Fruit fly (Drosophila melanogaster): ENCODE results near the gene Exo84.

Gene Exo84

dm6 chr3R:26012801-26013663 lies 39.0 kb downstream of the Exo84 start (continued):
- no peak for TF ChIP-seq CG7372 (GFP tag; IDR thresholded peaks at IDR 0.05)
- TF ChIP-seq Doc3 (GFP tag; IDR thresholded peaks at IDR 0.05; ENCODE audit: partially characterized antibody) = no peak
- no peak for TF ChIP-seq CG5953 (GFP tag; IDR thresholded peaks at IDR 0.05)
- no peak for TF ChIP-seq en (GFP tag; optimal IDR thresholded peaks at IDR 0.05)
- TF ChIP-seq slp2 (GFP tag; optimal IDR thresholded peaks at IDR 0.05) = no peak
- TF ChIP-seq MTF-1 (GFP tag; optimal IDR thresholded peaks at IDR 0.05; ENCODE audit: borderline replicate concordance) = no peak
- no peak for TF ChIP-seq zen2 (GFP tag; IDR thresholded peaks at IDR 0.05; ENCODE audit: partially characterized antibody)
- no peak for TF ChIP-seq Hmx (GFP tag; optimal IDR thresholded peaks at IDR 0.05)
- no peak for TF ChIP-seq org-1 (GFP tag; optimal IDR thresholded peaks at IDR 0.05)
- no peak for TF ChIP-seq HmgD (GFP tag; optimal IDR thresholded peaks at IDR 0.05)
- no peak for TF ChIP-seq CG9215 (GFP tag; IDR thresholded peaks at IDR 0.05)
- 0 out of 3 replicates have a peak, but pooled peaks have one; percentile 16 for TF ChIP-seq otp (GFP tag; IDR thresholded peaks at IDR 0.05)
- peak; percentile 52 for TF ChIP-seq CoRest (tag; optimal IDR thresholded peaks at IDR 0.05)
- TF ChIP-seq Antp (GFP tag; optimal IDR thresholded peaks at IDR 0.05) = no peak
- TF ChIP-seq Hand (GFP tag; optimal IDR thresholded peaks at IDR 0.05) = no peak
- no peak for TF ChIP-seq ftz-f1 (GFP tag; optimal IDR thresholded peaks at IDR 0.05)
- TF ChIP-seq mam (GFP tag; optimal IDR thresholded peaks at IDR 0.05) = no peak
- TF ChIP-seq eve (GFP tag; optimal IDR thresholded peaks at IDR 0.05) = no peak
- no peak for TF ChIP-seq z (GFP tag; IDR thresholded peaks at IDR 0.05)
- TF ChIP-seq CrebB (tag; optimal IDR thresholded peaks at IDR 0.05) = no peak
- TF ChIP-seq psq (GFP tag; optimal IDR thresholded peaks at IDR 0.05) = no peak
- TF ChIP-seq sima (GFP tag; optimal IDR thresholded peaks at IDR 0.05) = no peak
- no peak for TF ChIP-seq ems (GFP tag; optimal IDR thresholded peaks at IDR 0.05)
- TF ChIP-seq CG14441 (GFP tag; IDR thresholded peaks at IDR 0.05) = no peak
- TF ChIP-seq D19A (tag; optimal IDR thresholded peaks at IDR 0.05) = peak; percentile 99
- no peak for TF ChIP-seq pb (GFP tag; optimal IDR thresholded peaks at IDR 0.05)
- peak; percentile 73 for TF ChIP-seq sens (GFP tag)
- TF ChIP-seq Mrtf (GFP tag; IDR thresholded peaks at IDR 0.05) = no peak
- no peak for TF ChIP-seq CG11695 (GFP tag; IDR thresholded peaks at IDR 0.05)
- no peak for TF ChIP-seq so (GFP tag; IDR thresholded peaks at IDR 0.05)
- peak; percentile 5 for TF ChIP-seq Ets65A (GFP tag)
- no peak for TF ChIP-seq sug (tag; optimal IDR thresholded peaks at IDR 0.05)
- no peak for TF ChIP-seq CG8290 (GFP tag; optimal IDR thresholded peaks at IDR 0.05)
- TF ChIP-seq CG8290 (tag; optimal IDR thresholded peaks at IDR 0.05) = no peak
- TF ChIP-seq fd102C (GFP tag; optimal IDR thresholded peaks at IDR 0.05) = no peak
- TF ChIP-seq slou (GFP tag; optimal IDR thresholded peaks at IDR 0.05) = no peak
- no peak for TF ChIP-seq Dbx (GFP tag; IDR thresholded peaks at IDR 0.05)
- no peak for TF ChIP-seq CG17568 (GFP tag; optimal IDR thresholded peaks at IDR 0.05)
- TF ChIP-seq CkIIα-i1 (GFP tag; IDR thresholded peaks at IDR 0.05) = no peak
- TF ChIP-seq Sin3A (optimal IDR thresholded peaks at IDR 0.05) = no peak
- TF ChIP-seq CG13424 (tag; optimal IDR thresholded peaks at IDR 0.05) = peak; percentile 64
- no peak for TF ChIP-seq CG7963 (GFP tag; IDR thresholded peaks at IDR 0.05; ENCODE audit: partially characterized antibody)
- TF ChIP-seq bigmax (GFP tag; optimal IDR thresholded peaks at IDR 0.05) = no peak
- no peak for TF ChIP-seq corto (GFP tag; optimal IDR thresholded peaks at IDR 0.05)
- peak; percentile 97 for TF ChIP-seq grn (GFP tag; optimal IDR thresholded peaks at IDR 0.05)
- no peak for TF ChIP-seq exex (tag; optimal IDR thresholded peaks at IDR 0.05)
- no peak for TF ChIP-seq seq (GFP tag; IDR thresholded peaks at IDR 0.05)
- TF ChIP-seq rib (GFP tag; IDR thresholded peaks at IDR 0.05) = no peak
- TF ChIP-seq CG4854 (GFP tag; optimal IDR thresholded peaks at IDR 0.05) = no peak
- no peak for TF ChIP-seq dysf (GFP tag; IDR thresholded peaks at IDR 0.05)
- no peak for TF ChIP-seq ham (GFP tag; IDR thresholded peaks at IDR 0.05)
- TF ChIP-seq CG15601 (tag; optimal IDR thresholded peaks at IDR 0.05) = peak; percentile 86

Measured in whole organism, embryonic.